Worm (Caenorhabditis elegans) whole organism, L4/young adult: ENCODE measurements around the gene oga-1.

Experiments used
- W03F9.2 ChIP-seq: fragments of 150-350 bp; optimal IDR thresholded peaks from 2 replicates; lab custom pipeline; 2014; ENCODE audit warnings: missing biosample characterization, missing genetic modification characterization
- dao-5 ChIP-seq: sonication (generic microtip); optimal IDR thresholded peaks from 2 replicates; lab custom pipeline; 2016; ENCODE audit warnings: missing genotype, missing genetic modification characterization, moderate library complexity, missing compliant biosample characterization
- him-1 ChIP-seq: sonication (generic microtip); optimal IDR thresholded peaks from 2 replicates; lab custom pipeline; 2016; ENCODE audit warnings: missing genotype, missing genetic modification reagents, missing genetic modification characterization, missing compliant biosample characterization

oga-1 gene

DNA sequence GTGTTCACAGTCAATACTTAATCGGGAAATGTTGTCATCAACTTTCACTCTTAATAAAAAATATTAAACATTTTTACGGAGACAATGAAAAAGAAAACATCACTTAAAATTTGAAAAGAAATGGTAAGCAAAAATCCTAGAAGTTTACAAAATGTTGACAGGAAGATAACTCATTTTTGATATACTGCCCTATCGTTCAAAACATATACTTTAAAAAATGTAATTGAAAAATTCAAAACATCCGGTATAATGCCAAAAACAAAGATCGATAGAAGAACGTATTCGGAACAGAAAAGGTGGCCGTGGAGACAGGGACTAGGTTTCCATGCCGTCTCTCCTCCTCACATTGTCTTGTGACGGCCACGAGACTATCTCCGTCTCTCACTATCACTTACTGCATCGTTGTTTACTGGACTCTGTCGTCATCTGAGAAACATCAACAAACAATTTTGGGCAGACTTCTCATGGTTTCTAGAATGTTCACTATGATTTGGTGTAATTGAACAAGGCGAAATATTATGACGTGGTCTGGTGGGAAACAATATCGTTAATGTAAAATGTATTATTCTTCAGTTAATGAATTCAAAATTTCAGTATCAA, at the start of gene oga-1:
oga-1 (minus strand) TSS at position 51 of the 600 bp plus-strand sequence.
- TF ChIP-seq W03F9.2 (tag; lab: Kevin White, UChicago) (peak; percentile 57), dao-5 (no peak), him-1 (tag; lab: Kevin White, UChicago) (no peak)

DNA sequence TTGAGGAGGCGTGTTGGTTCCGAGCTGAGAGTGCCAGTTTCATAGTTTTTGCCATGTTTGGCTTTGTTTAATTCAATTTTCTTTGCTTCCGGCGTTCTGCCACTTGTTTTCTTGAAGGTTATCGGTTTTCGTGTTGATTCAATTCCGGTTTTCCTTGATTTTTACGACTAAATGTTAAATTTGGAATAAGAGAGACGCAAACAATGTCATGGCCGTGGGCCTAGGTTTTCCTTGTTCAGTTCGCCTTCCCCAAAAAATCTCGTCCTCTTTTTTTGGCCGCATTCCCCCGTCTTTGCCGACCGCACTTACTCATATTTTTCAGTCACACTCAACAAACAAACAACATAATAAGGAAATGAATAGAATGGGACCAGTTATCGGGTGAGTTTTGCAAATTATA, 46.5 kb upstream of the oga-1 start, which contains the start of gene C23F12.9:
C23F12.9 (plus strand) TSS at position 301 of the 400 bp plus-strand sequence.
- TF ChIP-seq him-1 (tag; lab: Kevin White, UChicago) (no peak), dao-5 (no peak), W03F9.2 (tag; lab: Kevin White, UChicago) (no peak)

DNA sequence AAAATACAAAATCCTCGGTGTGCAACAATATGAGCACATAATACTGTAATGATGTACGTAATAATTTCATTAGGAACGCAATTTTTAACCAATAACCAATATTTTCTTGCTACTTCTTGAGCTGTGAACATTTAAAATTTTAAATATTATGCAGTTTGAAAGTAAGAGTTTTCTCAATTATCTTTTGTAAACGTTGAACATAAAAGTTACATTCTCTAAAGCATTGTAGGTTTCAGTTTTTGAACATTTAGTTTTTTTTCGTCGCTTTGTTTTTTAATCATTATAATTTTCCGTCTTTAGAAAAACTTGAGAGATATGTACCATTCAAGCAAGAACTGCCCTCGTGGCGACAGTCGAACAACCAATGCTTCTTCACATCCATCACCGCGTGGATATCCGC, 44.1 kb upstream of the oga-1 start, which contains the start of gene C23F12.3:
C23F12.3 (plus strand) TSS at position 301 of the 400 bp plus-strand sequence.
- TF ChIP-seq him-1 (tag; lab: Kevin White, UChicago) (no peak), W03F9.2 (tag; lab: Kevin White, UChicago) (no peak), dao-5 (no peak)

DNA sequence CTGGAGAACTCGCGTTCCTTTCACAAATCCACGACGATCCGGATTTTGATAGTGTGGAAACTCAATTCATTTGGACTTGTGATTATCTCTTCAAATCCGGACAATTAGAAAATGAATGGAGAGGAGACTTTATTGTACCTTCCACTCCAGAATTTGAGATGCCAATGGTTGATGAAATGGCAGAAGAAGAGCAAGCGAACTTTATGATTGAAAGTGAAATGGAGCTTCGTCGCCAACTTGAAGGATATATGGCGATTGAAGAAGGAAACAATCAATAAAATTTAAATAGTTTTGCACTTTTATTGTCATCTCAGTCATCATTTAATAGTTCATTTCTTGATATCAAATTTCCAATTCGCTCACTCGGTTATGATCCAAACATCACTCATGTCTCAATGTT, 41.5 kb upstream of the oga-1 start:
- no peak for TF ChIP-seq him-1 (tag; lab: Kevin White, UChicago)
- TF ChIP-seq W03F9.2 (tag; lab: Kevin White, UChicago) = no peak
- TF ChIP-seq dao-5 = no peak

DNA sequence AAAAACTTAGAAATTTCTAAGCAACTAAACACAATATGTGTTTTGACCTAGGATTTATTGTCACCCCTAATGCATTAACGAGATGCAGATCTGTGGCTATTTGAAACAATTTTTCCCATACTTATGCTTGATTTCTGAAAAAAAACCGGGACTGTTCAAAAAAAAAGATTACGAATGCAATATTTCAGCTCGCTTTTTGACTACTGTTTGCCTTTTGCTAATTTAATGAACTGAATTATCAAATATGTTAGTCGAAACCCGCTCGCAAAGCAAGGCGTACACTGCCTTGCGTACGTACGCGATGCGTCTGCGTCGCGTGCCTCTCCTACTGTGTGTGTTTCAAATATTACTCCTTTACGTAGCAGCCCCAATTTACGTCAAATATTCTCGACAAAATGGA, 39.8 kb upstream of the oga-1 start, which contains the start of gene C23F12.4:
C23F12.4 (plus strand) TSS at position 301 of the 400 bp plus-strand sequence.
- TF ChIP-seq dao-5 = no peak
- no peak for TF ChIP-seq him-1 (tag; lab: Kevin White, UChicago)
- TF ChIP-seq W03F9.2 (tag; lab: Kevin White, UChicago) = no peak

DNA sequence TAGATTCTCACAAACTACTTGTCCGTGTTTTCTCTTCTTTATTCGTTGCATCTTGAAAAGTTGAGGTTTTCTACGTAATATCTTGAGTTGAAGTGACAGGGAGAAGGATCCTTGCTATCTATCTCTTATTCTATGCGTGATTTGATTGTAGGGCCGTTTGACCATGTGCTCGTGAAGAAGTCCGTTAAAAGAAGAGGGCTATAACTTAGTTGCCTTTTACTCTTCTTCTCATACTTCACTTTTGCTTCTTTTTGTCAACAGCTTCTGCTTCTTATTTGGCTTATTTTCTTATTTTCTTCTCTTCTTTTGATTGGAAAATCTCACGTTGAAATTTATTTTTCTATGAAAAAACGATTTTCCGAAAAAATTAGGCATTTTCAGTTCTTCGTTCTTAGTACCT, 26.5 kb upstream of the oga-1 start:
- TF ChIP-seq dao-5 (no peak), W03F9.2 (tag; lab: Kevin White, UChicago) (no peak), him-1 (tag; lab: Kevin White, UChicago) (no peak)

DNA sequence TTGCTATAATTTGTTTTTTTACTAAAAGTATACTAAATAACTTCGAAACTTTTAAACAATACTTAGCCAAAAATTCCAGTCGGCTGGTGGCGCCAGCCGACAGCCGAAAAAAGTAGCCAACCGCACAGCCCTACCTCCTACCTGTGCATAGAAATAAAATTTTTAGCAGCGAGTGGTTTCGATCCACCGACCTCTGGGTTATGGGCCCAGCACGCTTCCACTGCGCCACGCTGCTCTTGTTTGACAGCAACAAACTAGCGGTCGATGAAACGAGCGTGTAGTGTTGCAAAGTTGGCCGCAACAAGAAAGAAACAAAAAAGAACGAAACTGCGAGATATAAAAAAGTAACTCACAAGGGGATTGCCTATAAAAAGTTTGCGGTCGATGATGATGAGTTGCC, 25.8 kb upstream of the oga-1 start:
- TF ChIP-seq him-1 (tag; lab: Kevin White, UChicago) (peak; percentile 29), W03F9.2 (tag; lab: Kevin White, UChicago) (no peak), dao-5 (peak; percentile 23)

DNA sequence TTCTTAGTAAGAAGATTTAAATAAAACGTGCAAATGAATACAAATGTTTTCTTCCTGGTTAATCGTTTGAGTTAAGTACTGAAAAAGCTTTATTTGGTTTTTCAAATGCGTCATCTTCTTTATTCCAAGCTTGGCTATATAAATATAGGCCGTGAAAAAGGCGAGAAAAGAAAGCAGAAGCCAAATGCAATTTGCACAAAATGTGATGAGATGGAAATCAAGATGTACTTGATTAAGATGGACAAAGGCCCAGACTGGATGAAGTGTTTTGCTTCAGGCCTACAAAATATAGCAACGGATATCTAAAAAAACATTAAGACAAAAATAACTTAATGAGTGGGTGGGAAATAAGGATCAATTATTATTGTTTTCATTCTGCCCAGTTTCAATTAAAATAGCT, 25.0 kb upstream of the oga-1 start:
- no peak for TF ChIP-seq dao-5
- no peak for TF ChIP-seq him-1 (tag; lab: Kevin White, UChicago)
- no peak for TF ChIP-seq W03F9.2 (tag; lab: Kevin White, UChicago)

DNA sequence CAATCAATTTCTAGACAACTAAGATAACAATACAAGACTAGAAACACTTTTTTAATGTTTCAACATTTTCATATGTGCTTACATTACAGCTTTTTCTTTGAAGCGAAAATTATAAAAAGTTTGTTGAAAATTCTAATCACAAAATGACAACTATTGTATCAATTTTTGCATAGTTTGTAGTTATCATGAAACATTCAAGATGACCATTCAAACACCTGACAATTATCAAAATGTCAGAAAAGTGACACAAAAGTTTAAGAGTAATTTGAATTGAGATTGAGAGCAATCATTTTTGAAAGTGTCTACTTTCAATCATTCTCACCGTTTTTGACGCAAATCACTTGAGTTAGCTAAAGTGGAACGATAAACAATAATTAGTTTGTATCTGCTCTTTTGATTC, 22.7 kb upstream of the oga-1 start:
- no peak for TF ChIP-seq him-1 (tag; lab: Kevin White, UChicago)

DNA sequence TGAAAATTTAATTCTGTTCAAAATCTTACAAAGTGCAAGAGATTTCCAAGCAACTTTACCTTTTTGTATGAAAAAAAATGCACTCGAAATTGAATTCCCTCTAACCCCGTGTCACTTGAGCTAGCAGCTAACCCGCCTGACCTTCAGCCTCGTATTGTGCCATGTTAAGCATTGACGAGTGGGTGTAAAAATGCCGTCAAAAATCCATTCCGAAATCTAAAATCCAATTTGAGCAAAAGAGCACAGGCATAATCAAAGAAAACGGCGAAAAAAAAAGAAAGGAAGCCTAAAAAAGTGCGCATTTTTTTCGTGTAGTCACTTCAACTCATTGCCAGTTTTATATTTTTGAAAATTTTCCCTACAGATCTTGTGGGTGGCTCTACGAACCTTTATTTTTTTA, 17.3 kb upstream of the oga-1 start, which contains the start of gene pkc-2:
pkc-2 (plus strand) TSS at position 318 of the 400 bp plus-strand sequence.
- TF ChIP-seq dao-5 (no peak), W03F9.2 (tag; lab: Kevin White, UChicago) (no peak), him-1 (tag; lab: Kevin White, UChicago) (no peak)

DNA sequence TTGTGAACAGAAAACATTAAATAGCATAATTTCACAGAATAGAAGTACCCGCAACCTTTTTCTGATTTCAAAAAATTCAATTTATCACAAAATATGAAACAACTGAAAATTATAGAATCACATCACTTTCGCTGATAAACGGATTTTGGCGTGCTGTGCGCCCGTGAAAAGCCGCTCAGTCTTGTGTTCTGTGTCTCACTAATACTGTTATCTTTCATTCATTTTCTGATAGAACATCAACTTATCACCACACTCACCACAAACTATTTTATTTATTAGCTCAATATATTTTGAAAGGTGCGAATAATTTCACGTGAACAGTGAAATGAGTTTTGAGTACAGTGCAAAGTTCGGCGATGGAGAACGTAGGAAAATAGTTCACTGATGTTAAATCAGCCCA, 16.9 kb upstream of the oga-1 start:
- TF ChIP-seq W03F9.2 (tag; lab: Kevin White, UChicago) (no peak), dao-5 (no peak), him-1 (tag; lab: Kevin White, UChicago) (no peak)

DNA sequence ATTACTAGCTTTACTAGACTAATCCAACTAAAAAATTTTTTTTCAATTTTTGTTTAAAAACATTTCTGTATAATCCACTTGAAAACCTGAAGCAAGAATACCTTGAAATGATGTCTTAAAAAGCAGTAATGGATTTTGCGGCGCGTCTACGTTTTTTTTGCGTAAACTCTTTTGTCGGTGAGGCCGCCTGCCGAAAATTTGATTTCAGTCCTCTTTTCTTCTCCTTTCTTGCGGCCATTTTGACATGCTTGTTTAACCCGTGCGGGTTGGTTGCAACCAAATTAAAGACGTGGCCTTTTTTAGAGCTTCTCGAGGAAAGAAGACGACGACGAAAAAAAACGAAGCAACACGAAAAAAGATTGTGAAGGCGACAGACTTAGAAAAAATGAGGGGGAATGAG, 13.9 kb upstream of the oga-1 start:
- TF ChIP-seq him-1 (tag; lab: Kevin White, UChicago) (no peak), W03F9.2 (tag; lab: Kevin White, UChicago) (no peak), dao-5 (no peak)

DNA sequence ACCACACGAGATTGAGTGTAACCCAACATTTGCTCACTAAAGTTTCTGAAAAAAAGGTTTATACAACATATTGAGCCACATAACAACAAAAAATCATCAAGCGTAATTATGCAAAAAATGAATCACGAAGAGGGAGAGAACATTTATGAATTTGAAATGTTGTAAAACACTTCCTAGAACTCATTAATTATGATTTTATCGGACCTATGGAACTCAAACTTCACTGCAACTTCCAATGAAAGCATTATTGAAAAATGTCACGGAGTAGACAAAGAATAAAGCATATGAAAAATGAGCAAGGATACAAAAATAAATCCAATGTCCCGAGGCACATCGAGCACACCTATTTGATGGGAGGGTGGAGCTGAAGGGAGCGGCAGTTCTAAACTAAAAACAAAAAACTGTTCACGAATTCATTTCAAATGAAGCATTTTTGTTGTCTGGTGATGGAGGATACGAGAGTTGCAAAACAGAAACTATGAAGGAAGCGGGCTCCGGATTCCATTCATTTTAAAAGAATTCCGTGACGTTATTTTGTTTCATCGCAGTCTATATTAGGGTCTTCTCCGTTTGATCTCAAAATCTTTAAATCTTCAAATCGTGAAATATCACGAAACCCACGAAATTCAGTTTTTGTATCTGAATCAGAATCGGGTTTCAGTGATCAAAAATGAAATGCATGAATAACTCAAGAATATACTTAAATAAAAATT, 2.8 kb upstream of the oga-1 start, which contains the start of gene flp-20:
flp-20 (minus strand) TSS at position 51 of the 713 bp plus-strand sequence.
- TF ChIP-seq dao-5 (no peak), him-1 (tag; lab: Kevin White, UChicago) (no peak), W03F9.2 (tag; lab: Kevin White, UChicago) (no peak)

DNA sequence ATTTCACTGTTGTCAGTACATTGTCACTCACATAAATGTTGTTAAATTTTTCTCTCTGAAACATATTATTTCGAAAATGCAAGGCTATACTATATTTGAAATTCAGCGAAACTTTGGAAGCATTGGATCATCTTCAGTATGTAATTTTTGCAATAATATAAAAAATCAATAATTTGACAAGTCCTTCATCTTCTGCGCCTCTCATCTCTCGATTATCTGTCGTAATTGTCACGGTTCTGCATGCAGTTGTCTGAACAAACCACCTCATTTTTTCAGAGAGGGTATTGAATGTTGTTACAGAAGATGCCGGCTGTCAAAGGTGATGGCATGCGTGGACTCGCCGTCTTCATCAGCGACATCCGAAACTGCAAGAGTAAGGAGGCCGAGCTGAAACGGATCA, 8.9 kb downstream of the oga-1 start, which contains the start of gene apa-2:
apa-2 (plus strand) TSS at position 301 of the 400 bp plus-strand sequence.
- TF ChIP-seq him-1 (tag; lab: Kevin White, UChicago) (no peak), dao-5 (no peak), W03F9.2 (tag; lab: Kevin White, UChicago) (no peak)
